Fruit fly (Drosophila melanogaster): ENCODE measurements around the gene CG3061.

dm6 chr3R:14003845-14004244, 28.3 kb upstream of the CG3061 start:
- TF ChIP-seq CG6854 (GFP tag; optimal IDR thresholded peaks at IDR 0.05) (no peak), CG11294 (GFP tag; IDR thresholded peaks at IDR 0.05) (no peak), cyc (GFP tag; optimal IDR thresholded peaks at IDR 0.05) (no peak)
